Worm (Caenorhabditis elegans) whole organism, L1 larva: ENCODE data around the gene fbxa-116.

ENCODE experiments used
- C04F5.9 ChIP-seq: sonication (generic microtip); optimal IDR thresholded peaks from 2 replicates; lab custom pipeline; 2016; ENCODE audit warnings: missing genetic modification characterization, missing compliant biosample characterization
- C16A3.4 ChIP-seq: fragments of 150-350 bp; optimal IDR thresholded peaks from 2 replicates; lab custom pipeline; 2014; ENCODE audit warnings: missing biosample characterization, missing genetic modification characterization
- F16B12.6 ChIP-seq: fragments of 150-350 bp; optimal IDR thresholded peaks from 2 replicates; lab custom pipeline; 2014; ENCODE audit warnings: missing biosample characterization, missing genetic modification characterization
- alr-1 ChIP-seq: fragments of 200-800 bp; sonication (Bioruptor generic); optimal IDR thresholded peaks from 2 replicates; lab custom pipeline; 2018; ENCODE audit warnings: borderline replicate concordance, mild to moderate bottlenecking, missing genetic modification characterization, missing compliant biosample characterization
- aly-2 ChIP-seq: fragments of 150-350 bp; optimal IDR thresholded peaks from 2 replicates; lab custom pipeline; 2014; ENCODE audit warnings: missing biosample characterization, missing genetic modification characterization
- blmp-1 ChIP-seq: fragments of 150-350 bp; optimal IDR thresholded peaks from 2 replicates; lab custom pipeline; 2014; ENCODE audit warnings: missing biosample characterization, missing genetic modification characterization
- ceh-82 ChIP-seq, 3 experiments: fragments of 150-350 bp in 1 of 3; sonication (generic microtip) in 2 of 3; optimal IDR thresholded peaks; 2 replicates each; lab custom pipeline; 2014 to 2017; ENCODE audit warnings: missing biosample characterization in 3 of 3, missing genetic modification characterization in 3 of 3
- dsc-1 ChIP-seq: sonication (generic microtip); optimal IDR thresholded peaks from 2 replicates; lab custom pipeline; 2016; ENCODE audit warnings: mild to moderate bottlenecking, missing genetic modification characterization, missing compliant biosample characterization
- efl-1 ChIP-seq, 4 experiments: fragments of 150-350 bp; optimal IDR thresholded peaks in 3 of 4; peaks in 1 of 4; 1 replicate in 1 of 4; 2 replicates in 3 of 4; lab custom pipeline; 2014; ENCODE audit warnings: missing biosample characterization in 2 of 4, missing genetic modification characterization in 2 of 4, missing genetic modification reagents in 2 of 4
- egl-27 ChIP-seq, 2 experiments: fragments of 150-350 bp in 1 of 2; sonication (generic microtip); optimal IDR thresholded peaks; 3 replicates each; lab custom pipeline; 2017 to 2018; ENCODE audit warnings: missing biosample characterization in 2 of 2, missing genetic modification characterization in 2 of 2, missing genetic modification reagents in 2 of 2
- elt-2 ChIP-seq: sonication (generic microtip); optimal IDR thresholded peaks from 2 replicates; lab custom pipeline; 2016; ENCODE audit warnings: missing genetic modification characterization, mild to moderate bottlenecking, inconsistent platforms, missing compliant biosample characterization, missing genetic modification reagents
- ets-5 ChIP-seq: fragments of 200-800 bp; sonication (Bioruptor generic); IDR thresholded peaks from 2 replicates; pipeline ENCODE4 v1.3.6; 2022; ENCODE audit warnings: missing genetic modification characterization, missing compliant biosample characterization
- fkh-8 ChIP-seq: sonication (generic microtip); optimal IDR thresholded peaks from 2 replicates; lab custom pipeline; 2016; ENCODE audit warnings: mild to moderate bottlenecking, missing genetic modification characterization, missing compliant biosample characterization
- fos-1 ChIP-seq: fragments of 150-350 bp; optimal IDR thresholded peaks from 2 replicates; lab custom pipeline; 2014; ENCODE audit warnings: missing biosample characterization, missing genetic modification characterization
- hpl-2 ChIP-seq: fragments of 150-350 bp; optimal IDR thresholded peaks from 2 replicates; lab custom pipeline; 2014; ENCODE audit warnings: missing biosample characterization, missing genetic modification reagents, missing genetic modification characterization
- irx-1 ChIP-seq: sonication (generic microtip); optimal IDR thresholded peaks from 2 replicates; lab custom pipeline; 2016; ENCODE audit warnings: missing genetic modification characterization, missing compliant biosample characterization
- lin-35 ChIP-seq, 2 experiments: fragments of 150-350 bp; optimal IDR thresholded peaks; 2 replicates each; lab custom pipeline; 2014; ENCODE audit warnings: missing biosample characterization in 2 of 2, missing genetic modification characterization in 2 of 2, missing genetic modification reagents in 2 of 2
- lir-3 ChIP-seq: sonication (generic microtip); optimal IDR thresholded peaks from 2 replicates; lab custom pipeline; 2016; ENCODE audit warnings: mild to moderate bottlenecking, missing genetic modification characterization, moderate library complexity, missing compliant biosample characterization; ENCODE audit not compliant: poor library complexity
- mef-2 ChIP-seq: fragments of 150-350 bp; optimal IDR thresholded peaks from 2 replicates; lab custom pipeline; 2014; ENCODE audit warnings: missing biosample characterization, missing genetic modification characterization
- mep-1 ChIP-seq: fragments of 150-350 bp; optimal IDR thresholded peaks from 2 replicates; lab custom pipeline; 2014; ENCODE audit warnings: missing biosample characterization, missing genetic modification characterization
- nhr-12 ChIP-seq: sonication (generic microtip); optimal IDR thresholded peaks from 2 replicates; lab custom pipeline; 2017; ENCODE audit warnings: missing biosample characterization, missing genetic modification characterization
- nhr-28 ChIP-seq: fragments of 150-350 bp; optimal IDR thresholded peaks from 2 replicates; lab custom pipeline; 2014; ENCODE audit warnings: missing biosample characterization, missing genetic modification characterization
- nhr-76 ChIP-seq: sonication (generic microtip); optimal IDR thresholded peaks from 2 replicates; lab custom pipeline; 2017; ENCODE audit warnings: missing biosample characterization, missing genetic modification characterization
- nhr-85 ChIP-seq: sonication (generic microtip); peaks from one replicate; lab custom pipeline; 2016; ENCODE audit warnings: missing genetic modification characterization, inconsistent platforms, missing compliant biosample characterization
- tlp-1 ChIP-seq: fragments of 150-350 bp; optimal IDR thresholded peaks from 2 replicates; lab custom pipeline; 2014; ENCODE audit warnings: missing biosample characterization, missing genetic modification characterization
- unc-30 ChIP-seq: sonication (generic microtip); optimal IDR thresholded peaks from 2 replicates; lab custom pipeline; 2017; ENCODE audit warnings: missing biosample characterization, missing genetic modification characterization
- unc-62 ChIP-seq: fragments of 150-350 bp; optimal IDR thresholded peaks from 2 replicates; lab custom pipeline; 2014; ENCODE audit warnings: missing biosample characterization, missing genetic modification reagents, missing genetic modification characterization
- unc-86 ChIP-seq: sonication (generic microtip); optimal IDR thresholded peaks from 2 replicates; lab custom pipeline; 2016; ENCODE audit warnings: missing genetic modification characterization, missing compliant biosample characterization
- zip-4 ChIP-seq: fragments of 200-800 bp; sonication (Bioruptor generic); optimal IDR thresholded peaks from 2 replicates; lab custom pipeline; 2018; ENCODE audit warnings: mild to moderate bottlenecking, missing genetic modification characterization, moderate library complexity, missing compliant biosample characterization
- ztf-4 ChIP-seq: fragments of 150-350 bp; optimal IDR thresholded peaks from 2 replicates; lab custom pipeline; 2014; ENCODE audit warnings: missing biosample characterization, missing genetic modification characterization

fbxa-116 gene

ce11 chrV:20188790-20189189 lies at the start of gene fbxa-116:
TSS of gene fbxa-116 (minus strand) at chrV:20188890.
- TF ChIP-seq ets-5 (GFP tag; lab: Robert Waterston, UW) = no peak
- TF ChIP-seq ztf-4 (tag; lab: Kevin White, UChicago) = no peak
- TF ChIP-seq nhr-76 = no peak
- TF ChIP-seq mep-1 (tag; lab: Kevin White, UChicago) = no peak
- TF ChIP-seq nhr-28 (tag; lab: Kevin White, UChicago) = no peak

- TF ChIP-seq efl-1 (optimal IDR thresholded peaks at IDR 0.05; lab: Kevin White, UChicago) (no peak), efl-1 (GFP tag; optimal IDR thresholded peaks at IDR 0.05 in 1 of 2; lab: Kevin White, UChicago) (no peak), blmp-1 (no peak), F16B12.6 (tag; lab: Kevin White, UChicago) (no peak), unc-86 (tag; lab: Kevin White, UChicago) (no peak), lir-3 (no peak)
These were observed 48.7 kb upstream of the fbxa-116 start, which contains the start of gene sld-5 for ce11 chrV:20237429-20237828. TSS of gene sld-5 (minus strand) at chrV:20237745.

DNA sequence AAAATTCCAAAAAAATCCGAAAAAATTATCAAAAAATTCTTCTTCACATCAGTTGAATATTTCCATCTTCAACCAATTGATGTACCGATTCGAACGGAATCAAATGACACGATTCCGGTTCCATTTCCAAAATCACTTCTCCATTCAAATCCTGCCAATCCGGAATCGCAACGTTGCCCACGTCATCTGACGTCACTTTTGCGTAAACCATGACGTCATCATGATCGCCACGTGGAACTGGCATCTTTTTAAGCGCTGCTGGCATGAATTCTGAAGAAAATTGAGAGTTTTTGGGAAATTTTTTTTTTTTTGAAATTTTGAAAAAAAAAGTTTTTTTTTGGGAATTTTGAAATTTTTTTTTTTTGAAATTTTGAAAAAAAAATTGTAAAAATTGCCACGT lies 46.5 kb upstream of the fbxa-116 start:
- TF ChIP-seq aly-2 (tag; lab: Kevin White, UChicago) (no peak), blmp-1 (no peak), ceh-82 (tag; optimal IDR thresholded peaks at IDR 0.05; lab: Kevin White, UChicago) (no peak), hpl-2 (GFP tag; lab: Kevin White, UChicago) (no peak), egl-27 (tag; optimal IDR thresholded peaks at IDR 0.05; lab: Kevin White, UChicago) (no peak), tlp-1 (tag; lab: Kevin White, UChicago) (no peak), irx-1 (no peak), unc-86 (tag; lab: Kevin White, UChicago) (no peak), unc-62 (GFP tag; lab: Kevin White, UChicago) (no peak), nhr-85 (tag; lab: Kevin White, UChicago) (no peak)

DNA sequence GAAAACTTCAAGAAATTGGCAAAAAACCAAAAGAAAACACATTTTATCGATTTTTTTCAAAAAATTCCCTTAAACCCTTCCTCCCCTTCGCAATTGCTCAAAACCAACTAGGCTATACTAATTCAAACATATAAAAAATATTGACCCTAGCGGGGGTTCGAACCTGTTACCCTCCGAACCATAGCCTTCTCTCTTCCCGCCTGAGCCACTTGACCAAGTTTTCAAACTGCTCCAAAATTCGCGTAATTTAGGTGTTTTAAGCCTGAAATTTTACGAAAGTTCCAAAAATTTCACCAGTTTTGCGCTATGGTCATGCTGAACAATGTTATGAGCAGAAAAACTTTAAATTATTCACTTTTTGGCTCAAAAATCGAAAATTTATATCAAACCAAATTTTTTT lies 45.7 kb upstream of the fbxa-116 start:
- TF ChIP-seq nhr-12 (tag; lab: Kevin White, UChicago) (no peak), mef-2 (tag; lab: Kevin White, UChicago) (no peak), dsc-1 (tag; lab: Kevin White, UChicago) (no peak)

- no peak for TF ChIP-seq C16A3.4
- no peak for TF ChIP-seq zip-4 (GFP tag; lab: Kevin White, UChicago)
- no peak for TF ChIP-seq blmp-1
- TF ChIP-seq nhr-76 = no peak
- TF ChIP-seq alr-1 (tag; lab: Kevin White, UChicago) = no peak
- no peak for TF ChIP-seq fkh-8 (tag; lab: Kevin White, UChicago)
- TF ChIP-seq unc-30 (tag; lab: Kevin White, UChicago) = no peak
- TF ChIP-seq, all 84 proteins: peak for 0
These were observed 45.1 kb upstream of the fbxa-116 start, which contains the start of gene Y113G7B.15 for ce11 chrV:20233743-20234142. TSS of gene Y113G7B.15 (minus strand) at chrV:20233843.

- TF ChIP-seq efl-1 (optimal IDR thresholded peaks at IDR 0.05; lab: Kevin White, UChicago) (no peak), efl-1 (GFP tag; optimal IDR thresholded peaks at IDR 0.05 in 1 of 2; lab: Kevin White, UChicago) (peak in 1 of 2 experiments; percentile 6), elt-2 (tag; lab: Kevin White, UChicago) (peak; percentile 35), C04F5.9 (tag; lab: Kevin White, UChicago) (no peak), egl-27 (tag; optimal IDR thresholded peaks at IDR 0.05; lab: Kevin White, UChicago) (no peak), lin-35 (GFP tag; optimal IDR thresholded peaks at IDR 0.05; lab: Kevin White, UChicago) (peak in 1 of 2 experiments; percentile 3)
These were observed 36.6 kb upstream of the fbxa-116 start for ce11 chrV:20225312-20225711.

DNA sequence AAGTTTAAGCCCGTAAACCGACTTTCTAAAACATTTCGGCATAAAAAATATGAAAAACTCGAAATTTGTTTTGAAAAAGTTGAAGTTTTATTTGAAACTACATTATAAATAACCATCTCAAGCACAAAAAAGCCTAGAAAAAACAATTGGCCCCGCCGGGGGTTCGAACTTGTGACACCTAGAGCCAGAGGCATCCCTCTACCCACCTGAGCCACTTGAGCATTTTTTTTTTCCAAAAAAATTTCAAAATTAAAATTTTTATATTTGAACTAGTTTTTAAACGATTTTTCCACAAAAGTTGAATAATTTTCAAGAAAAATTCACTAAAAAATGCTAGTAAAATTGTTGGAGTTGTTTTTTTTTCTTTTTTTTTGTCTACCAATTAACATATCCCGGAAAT lies 35.0 kb upstream of the fbxa-116 start:
- TF ChIP-seq fos-1 (tag; lab: Kevin White, UChicago) (no peak), fkh-8 (tag; lab: Kevin White, UChicago) (no peak)
